Fruit fly (Drosophila melanogaster) whole organism, prepupa: ENCODE results near the gene CG11089.

ENCODE experiments used
- CG1621 ChIP-seq: fragments of 200-800 bp; sonication (Bioruptor generic); optimal IDR thresholded peaks from 3 replicates; lab custom pipeline; 2018; ENCODE audit warnings: missing biosample characterization, mild to moderate bottlenecking, missing genetic modification characterization
- OdsH ChIP-seq: fragments of 200-800 bp; sonication (Bioruptor generic); optimal IDR thresholded peaks from 3 replicates; lab custom pipeline; 2016; ENCODE audit warnings: missing biosample characterization, missing genetic modification characterization
- achi ChIP-seq: fragments of 200-800 bp; sonication (Bioruptor generic); optimal IDR thresholded peaks from 3 replicates; lab custom pipeline; 2016; ENCODE audit warnings: missing biosample characterization, missing genetic modification characterization
- eg ChIP-seq: fragments of 200-800 bp; sonication (Bioruptor generic); IDR thresholded peaks from 3 replicates; pipeline ENCODE4 v1.3.6; 2022; ENCODE audit warnings: missing biosample characterization, missing genetic modification characterization

CG11089 gene

DNA sequence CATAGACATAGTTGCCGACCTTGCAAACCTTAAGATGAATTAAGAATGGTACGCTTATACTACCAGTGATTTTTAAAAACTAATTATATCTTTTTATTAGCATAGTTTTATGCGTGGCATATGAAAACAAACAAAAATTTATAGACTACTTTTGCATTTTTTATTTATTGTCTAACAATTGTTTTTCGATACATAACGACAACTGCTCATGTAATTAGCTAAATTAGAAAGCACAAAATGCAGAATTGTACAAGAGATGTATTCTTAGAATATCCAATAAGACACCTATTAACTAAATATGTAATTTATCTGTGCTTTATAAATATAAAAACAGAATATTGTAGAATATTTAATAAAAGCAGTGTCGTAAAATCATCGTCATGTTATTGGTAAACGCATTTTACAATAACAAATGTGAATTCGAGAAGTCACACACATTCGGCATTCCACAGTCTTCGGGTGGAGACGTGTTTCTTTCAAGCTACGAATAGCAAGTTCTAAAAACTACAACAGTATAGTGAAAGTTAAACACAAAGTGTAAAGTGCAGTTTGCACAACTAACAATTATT lies 50.0 kb downstream of the CG11089 start:
- TF ChIP-seq CG1621 (tag; lab: Kevin White, UChicago) (no peak), eg (GFP tag; lab: Robert Waterston, UW) (no peak), OdsH (GFP tag; lab: Kevin White, UChicago) (no peak), achi (peak; percentile 16)
